Worm (Caenorhabditis elegans) whole organism, L3 larva: Measurements from ENCODE around the gene K08D8.2.

Source experiments
- R02D3.7 ChIP-seq: fragments of 150-350 bp; optimal IDR thresholded peaks from 2 replicates; lab custom pipeline; 2014; ENCODE audit warnings: missing biosample characterization, missing genetic modification characterization
- aly-2 ChIP-seq: fragments of 150-350 bp; optimal IDR thresholded peaks from 2 replicates; lab custom pipeline; 2014; ENCODE audit warnings: missing biosample characterization, missing genetic modification characterization
- ceh-28 ChIP-seq: fragments of 150-350 bp; optimal IDR thresholded peaks from 2 replicates; lab custom pipeline; 2014; ENCODE audit warnings: missing biosample characterization, missing genetic modification reagents, missing genetic modification characterization
- ceh-82 ChIP-seq: fragments of 150-350 bp; optimal IDR thresholded peaks from 2 replicates; lab custom pipeline; 2014; ENCODE audit warnings: missing biosample characterization, missing genetic modification characterization
- daf-12 ChIP-seq: fragments of 150-350 bp; optimal IDR thresholded peaks from 2 replicates; lab custom pipeline; 2014; ENCODE audit warnings: missing biosample characterization, missing genetic modification reagents, missing genetic modification characterization
- egl-27 ChIP-seq: sonication (generic microtip); optimal IDR thresholded peaks from 4 replicates; lab custom pipeline; 2017; ENCODE audit warnings: missing biosample characterization, missing genetic modification reagents, missing genetic modification characterization
- egl-5 ChIP-seq: fragments of 150-350 bp; optimal IDR thresholded peaks from 2 replicates; lab custom pipeline; 2017; ENCODE audit warnings: missing biosample characterization, missing genetic modification reagents, missing genetic modification characterization, inconsistent platforms
- elt-1 ChIP-seq: fragments of 150-350 bp; optimal IDR thresholded peaks from 2 replicates; lab custom pipeline; 2014; ENCODE audit warnings: missing biosample characterization, missing genetic modification characterization
- elt-2 ChIP-seq: sonication (generic microtip); optimal IDR thresholded peaks from 2 replicates; lab custom pipeline; 2016; ENCODE audit warnings: missing genetic modification reagents, mild to moderate bottlenecking, missing genetic modification characterization, missing compliant biosample characterization
- elt-3 ChIP-seq, 3 experiments: fragments of 150-350 bp in 1 of 3; sonication (generic microtip) in 2 of 3; optimal IDR thresholded peaks; 2 replicates in 2 of 3; 4 replicates in 1 of 3; lab custom pipeline; 2014 to 2017; ENCODE audit warnings: missing biosample characterization in 3 of 3, missing genetic modification characterization in 3 of 3
- eor-1 ChIP-seq, 2 experiments: fragments of 150-350 bp; optimal IDR thresholded peaks; 2 replicates each; lab custom pipeline; 2014 to 2018; ENCODE audit warnings: missing biosample characterization in 2 of 2, missing genetic modification characterization in 2 of 2
- fkh-10 ChIP-seq: sonication (generic microtip); optimal IDR thresholded peaks from 2 replicates; lab custom pipeline; 2017; ENCODE audit warnings: missing biosample characterization, missing genetic modification reagents, missing genetic modification characterization
- fos-1 ChIP-seq: fragments of 150-350 bp; optimal IDR thresholded peaks from 2 replicates; lab custom pipeline; 2014; ENCODE audit warnings: missing biosample characterization, missing genetic modification characterization
- jun-1 ChIP-seq: fragments of 150-350 bp; optimal IDR thresholded peaks from 2 replicates; lab custom pipeline; 2014; ENCODE audit warnings: missing biosample characterization, missing genetic modification reagents, missing genetic modification characterization
- lsy-12 ChIP-seq: sonication (generic microtip); optimal IDR thresholded peaks from 2 replicates; lab custom pipeline; 2016; ENCODE audit warnings: mild to moderate bottlenecking, missing genetic modification characterization, missing compliant biosample characterization
- mdl-1 ChIP-seq: fragments of 150-350 bp; optimal IDR thresholded peaks from 2 replicates; lab custom pipeline; 2014; ENCODE audit warnings: missing biosample characterization, missing genetic modification characterization
- mml-1 ChIP-seq: fragments of 150-350 bp; sonication (generic microtip); optimal IDR thresholded peaks from 3 replicates; lab custom pipeline; 2014; ENCODE audit warnings: missing biosample characterization, missing genetic modification characterization
- nfya-1 ChIP-seq: sonication (generic microtip); optimal IDR thresholded peaks from 2 replicates; lab custom pipeline; 2017; ENCODE audit warnings: missing genetic modification characterization, mild to moderate bottlenecking, missing compliant biosample characterization, antibody characterized with exemption, moderate library complexity; ENCODE audit not compliant: insufficient read depth
- nhr-11 ChIP-seq: fragments of 150-350 bp; optimal IDR thresholded peaks from 2 replicates; lab custom pipeline; 2014; ENCODE audit warnings: missing biosample characterization, missing genetic modification characterization
- nhr-12 ChIP-seq: fragments of 150-350 bp; optimal IDR thresholded peaks from 2 replicates; lab custom pipeline; 2014; ENCODE audit warnings: missing biosample characterization, missing genetic modification characterization
- nhr-237 ChIP-seq: fragments of 150-350 bp; optimal IDR thresholded peaks from 2 replicates; lab custom pipeline; 2014; ENCODE audit warnings: missing biosample characterization, missing genetic modification characterization
- nhr-28 ChIP-seq: fragments of 150-350 bp; optimal IDR thresholded peaks from 2 replicates; lab custom pipeline; 2014; ENCODE audit warnings: missing biosample characterization, missing genetic modification characterization
- nhr-77 ChIP-seq: fragments of 150-350 bp; optimal IDR thresholded peaks from 2 replicates; lab custom pipeline; 2014; ENCODE audit warnings: missing biosample characterization, missing genetic modification characterization
- pha-4 ChIP-seq: fragments of 150-350 bp; optimal IDR thresholded peaks from 2 replicates; lab custom pipeline; 2014; ENCODE audit warnings: missing biosample characterization, missing genetic modification reagents, missing genetic modification characterization
- pqm-1 ChIP-seq: fragments of 150-350 bp; optimal IDR thresholded peaks from 2 replicates; lab custom pipeline; 2017; ENCODE audit warnings: missing biosample characterization, missing genetic modification characterization, inconsistent platforms
- sea-2 ChIP-seq: fragments of 150-350 bp; sonication (generic microtip); optimal IDR thresholded peaks from 4 replicates; lab custom pipeline; 2014; ENCODE audit warnings: missing biosample characterization, missing genetic modification reagents, missing genetic modification characterization
- skn-1 ChIP-seq: fragments of 150-350 bp; optimal IDR thresholded peaks from 2 replicates; lab custom pipeline; 2014; ENCODE audit warnings: missing biosample characterization, missing genetic modification characterization
- snpc-4 ChIP-seq: fragments of 150-350 bp; optimal IDR thresholded peaks from 2 replicates; lab custom pipeline; 2014; ENCODE audit warnings: missing biosample characterization, missing genetic modification characterization
- ztf-11 ChIP-seq: fragments of 150-350 bp; optimal IDR thresholded peaks from 2 replicates; lab custom pipeline; 2014; ENCODE audit warnings: missing biosample characterization, missing genetic modification characterization
- ztf-4 ChIP-seq: fragments of 150-350 bp; optimal IDR thresholded peaks from 2 replicates; lab custom pipeline; 2014; ENCODE audit warnings: missing biosample characterization, missing genetic modification characterization

Gene K08D8.2

ce11 chrIV:12898823-12899222, 4.0 kb upstream of the K08D8.2 start:
- TF ChIP-seq pha-4 (peak; percentile 10), ceh-82 (tag; lab: Kevin White, UChicago) (no peak), elt-1 (tag; lab: Kevin White, UChicago) (no peak), elt-2 (tag; lab: Kevin White, UChicago) (peak; percentile 10)

ce11 chrIV:12899392-12899791, 3.5 kb upstream of the K08D8.2 start, which contains the start of gene K08D8.9:
K08D8.9 (plus strand) TSS chrIV:12899692.
- no peak for TF ChIP-seq mml-1
- no peak for TF ChIP-seq nhr-12
- TF ChIP-seq sea-2 (GFP tag; lab: Kevin White, UChicago), result no peak
- TF ChIP-seq fkh-10 (GFP tag; lab: Kevin White, UChicago), result no peak
- no peak for TF ChIP-seq eor-1 (tag; optimal IDR thresholded peaks at IDR 0.05; lab: Kevin White, UChicago)
- TF ChIP-seq lsy-12 (tag; lab: Kevin White, UChicago), result no peak
- no peak for TF ChIP-seq ztf-11
- TF ChIP-seq egl-5 (tag; lab: Kevin White, UChicago), result no peak
- TF ChIP-seq, all 47 proteins: peak for 0

ce11 chrIV:12900267-12900666, 2.6 kb upstream of the K08D8.2 start, which contains the start of gene K08D8.10:
K08D8.10 (plus strand) TSS chrIV:12900567.
- no peak for TF ChIP-seq elt-3 (tag; optimal IDR thresholded peaks at IDR 0.05; lab: Kevin White, UChicago)
- TF ChIP-seq R02D3.7, result no peak
- TF ChIP-seq ztf-11, result no peak
- TF ChIP-seq nhr-237 (tag; lab: Kevin White, UChicago), result no peak
- no peak for TF ChIP-seq nfya-1 (tag; lab: Kevin White, UChicago)
- TF ChIP-seq skn-1, result no peak
- TF ChIP-seq nhr-11, result no peak
- no peak for TF ChIP-seq nhr-28 (tag; lab: Kevin White, UChicago)

ce11 chrIV:12901602-12902001, 1.3 kb upstream of the K08D8.2 start:
- TF ChIP-seq mdl-1 (tag; lab: Kevin White, UChicago) (no peak), elt-1 (tag; lab: Kevin White, UChicago) (no peak), daf-12 (tag; lab: Kevin White, UChicago) (no peak), ceh-28 (no peak), jun-1 (tag; lab: Kevin White, UChicago) (peak; percentile 50), elt-2 (tag; lab: Kevin White, UChicago) (peak; percentile 86), mml-1 (no peak), pqm-1 (tag; lab: Kevin White, UChicago) (peak; percentile 51), egl-27 (tag; lab: Kevin White, UChicago) (no peak)
- TF ChIP-seq, all 47 proteins: peak for 3

- no peak for TF ChIP-seq aly-2 (tag; lab: Kevin White, UChicago)
- TF ChIP-seq elt-2 (tag; lab: Kevin White, UChicago), result peak; percentile 64
Measured at ce11 chrIV:12903687-12904086, 827 bp downstream of the K08D8.2 start.

ce11 chrIV:12906529-12906928, 3.7 kb downstream of the K08D8.2 start, which contains the start of gene K08D8.3:
K08D8.3 (minus strand) TSS chrIV:12906659.
- TF ChIP-seq snpc-4, result no peak
- TF ChIP-seq jun-1 (tag; lab: Kevin White, UChicago), result no peak
- TF ChIP-seq nhr-77, result no peak
- no peak for TF ChIP-seq mdl-1 (tag; lab: Kevin White, UChicago)
- TF ChIP-seq elt-2 (tag; lab: Kevin White, UChicago), result peak; percentile 80
- TF ChIP-seq ceh-82 (tag; lab: Kevin White, UChicago), result no peak
- TF ChIP-seq nfya-1 (tag; lab: Kevin White, UChicago), result no peak
- TF ChIP-seq pha-4, result no peak
- peak; percentile 69 for TF ChIP-seq skn-1
- TF ChIP-seq daf-12 (tag; lab: Kevin White, UChicago), result no peak
- no peak for TF ChIP-seq aly-2 (tag; lab: Kevin White, UChicago)
- peak; percentile 82 for TF ChIP-seq pqm-1 (tag; lab: Kevin White, UChicago)

ce11 chrIV:12909871-12910270, 7.0 kb downstream of the K08D8.2 start, which contains the start of gene K08D8.4:
K08D8.4 (minus strand) TSS chrIV:12909998.
- TF ChIP-seq elt-2 (tag; lab: Kevin White, UChicago) (peak; percentile 78), ztf-4 (tag; lab: Kevin White, UChicago) (no peak), fos-1 (tag; lab: Kevin White, UChicago) (no peak), pqm-1 (tag; lab: Kevin White, UChicago) (peak; percentile 73)
